Worm (Caenorhabditis elegans) whole organism, early embryonic: ENCODE data around the gene mrps-28.

Experiments
- ceh-36 ChIP-seq: sonication (generic microtip); optimal IDR thresholded peaks from 2 replicates; lab custom pipeline; 2016; ENCODE audit warnings: missing genetic modification characterization, inconsistent platforms, missing compliant biosample characterization
- ets-7 ChIP-seq: sonication (generic microtip); optimal IDR thresholded peaks from 2 replicates; lab custom pipeline; 2016; ENCODE audit warnings: missing genotype, missing genetic modification characterization, missing compliant biosample characterization
- flt-1 ChIP-seq: fragments of 200-800 bp; sonication (Bioruptor generic); IDR thresholded peaks from 2 replicates; pipeline ENCODE4 v1.3.6; 2022; ENCODE audit warnings: missing genetic modification characterization, missing compliant biosample characterization
- scrt-1 ChIP-seq: fragments of 200-800 bp; sonication (Bioruptor generic); IDR thresholded peaks from 2 replicates; pipeline ENCODE4 v1.3.6; 2022; ENCODE audit warnings: missing genetic modification characterization, missing compliant biosample characterization

DNA sequence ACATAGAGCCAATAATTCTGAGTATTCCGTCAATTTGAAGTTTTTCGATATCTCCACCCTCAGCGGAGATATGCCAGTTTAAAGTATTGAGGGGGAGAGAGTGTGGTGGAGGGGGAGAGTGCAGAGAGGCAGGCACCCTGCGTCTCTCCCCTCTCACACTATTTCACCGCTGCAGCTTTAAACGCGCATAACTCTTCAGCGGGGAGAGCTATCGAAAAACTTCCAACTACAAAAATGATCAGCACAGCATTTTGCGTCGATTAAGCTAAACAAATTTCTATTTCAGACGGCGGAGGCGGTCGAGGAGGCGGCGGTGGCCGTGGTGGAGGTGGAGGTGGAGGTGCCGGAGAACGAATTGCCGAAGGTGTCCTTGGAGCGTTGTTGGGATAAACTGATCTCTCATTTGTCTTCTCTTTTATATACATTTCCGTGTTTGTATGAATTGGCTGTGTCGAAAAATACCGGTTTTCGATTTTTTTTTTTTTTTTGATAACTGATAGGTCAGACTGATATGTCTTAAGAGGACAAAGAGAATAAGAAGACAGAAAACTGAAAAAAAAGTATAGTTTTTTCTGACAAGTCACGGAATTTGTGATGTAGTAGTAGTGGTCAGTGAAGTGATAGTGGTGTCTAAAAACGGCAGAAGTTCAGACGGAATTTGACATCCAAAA lies 32.2 kb upstream of the mrps-28 start:
- TF ChIP-seq flt-1 (GFP tag; lab: Robert Waterston, UW) (no peak), ceh-36 (tag; lab: Kevin White, UChicago) (no peak), ets-7 (tag; lab: Kevin White, UChicago) (no peak), scrt-1 (GFP tag; lab: Robert Waterston, UW) (no peak)
